Worm (Caenorhabditis elegans) whole organism, L3 larva: ENCODE results near the gene C09B8.4.

Source experiments
- ZK546.5 ChIP-seq: sonication (generic microtip); optimal IDR thresholded peaks from 2 replicates; lab custom pipeline; 2017; ENCODE audit warnings: missing biosample characterization, missing genetic modification characterization
- aly-2 ChIP-seq: fragments of 150-350 bp; optimal IDR thresholded peaks from 2 replicates; lab custom pipeline; 2014; ENCODE audit warnings: missing biosample characterization, missing genetic modification characterization
- ama-1 ChIP-seq: fragments of 150-350 bp; optimal IDR thresholded peaks from 2 replicates; lab custom pipeline; 2018
- ceh-28 ChIP-seq: fragments of 150-350 bp; optimal IDR thresholded peaks from 2 replicates; lab custom pipeline; 2014; ENCODE audit warnings: missing biosample characterization, missing genetic modification reagents, missing genetic modification characterization
- ceh-82 ChIP-seq: fragments of 150-350 bp; optimal IDR thresholded peaks from 2 replicates; lab custom pipeline; 2014; ENCODE audit warnings: missing biosample characterization, missing genetic modification characterization
- ceh-9 ChIP-seq: sonication (generic microtip); optimal IDR thresholded peaks from 2 replicates; lab custom pipeline; 2018; ENCODE audit warnings: missing biosample characterization, missing genetic modification characterization
- daf-12 ChIP-seq: fragments of 150-350 bp; optimal IDR thresholded peaks from 2 replicates; lab custom pipeline; 2014; ENCODE audit warnings: missing biosample characterization, missing genetic modification reagents, missing genetic modification characterization
- egl-27 ChIP-seq: sonication (generic microtip); optimal IDR thresholded peaks from 4 replicates; lab custom pipeline; 2017; ENCODE audit warnings: missing biosample characterization, missing genetic modification reagents, missing genetic modification characterization
- elt-1 ChIP-seq: fragments of 150-350 bp; optimal IDR thresholded peaks from 2 replicates; lab custom pipeline; 2014; ENCODE audit warnings: missing biosample characterization, missing genetic modification characterization
- elt-2 ChIP-seq: sonication (generic microtip); optimal IDR thresholded peaks from 2 replicates; lab custom pipeline; 2016; ENCODE audit warnings: missing genetic modification reagents, mild to moderate bottlenecking, missing genetic modification characterization, missing compliant biosample characterization
- eor-1 ChIP-seq, 2 experiments: fragments of 150-350 bp; optimal IDR thresholded peaks; 2 replicates each; lab custom pipeline; 2014 to 2018; ENCODE audit warnings: missing biosample characterization in 2 of 2, missing genetic modification characterization in 2 of 2
- fkh-10 ChIP-seq: sonication (generic microtip); optimal IDR thresholded peaks from 2 replicates; lab custom pipeline; 2017; ENCODE audit warnings: missing biosample characterization, missing genetic modification reagents, missing genetic modification characterization
- fkh-2 ChIP-seq: fragments of 150-350 bp; optimal IDR thresholded peaks from 2 replicates; lab custom pipeline; 2014; ENCODE audit warnings: missing biosample characterization, missing genetic modification reagents, missing genetic modification characterization
- fos-1 ChIP-seq: fragments of 150-350 bp; optimal IDR thresholded peaks from 2 replicates; lab custom pipeline; 2014; ENCODE audit warnings: missing biosample characterization, missing genetic modification characterization
- hmg-11 ChIP-seq: sonication (generic microtip); optimal IDR thresholded peaks from 2 replicates; lab custom pipeline; 2016; ENCODE audit warnings: missing genetic modification characterization, missing compliant biosample characterization
- jun-1 ChIP-seq: fragments of 150-350 bp; optimal IDR thresholded peaks from 2 replicates; lab custom pipeline; 2014; ENCODE audit warnings: missing biosample characterization, missing genetic modification reagents, missing genetic modification characterization
- lin-15B ChIP-seq: fragments of 150-350 bp; optimal IDR thresholded peaks from 2 replicates; lab custom pipeline; 2014; ENCODE audit warnings: missing biosample characterization, missing genetic modification characterization
- lin-39 ChIP-seq: fragments of 150-350 bp; optimal IDR thresholded peaks from 2 replicates; lab custom pipeline; 2018; ENCODE audit warnings: missing biosample characterization, missing genetic modification reagents, missing genetic modification characterization
- lsy-12 ChIP-seq: sonication (generic microtip); optimal IDR thresholded peaks from 2 replicates; lab custom pipeline; 2016; ENCODE audit warnings: mild to moderate bottlenecking, missing genetic modification characterization, missing compliant biosample characterization
- mdl-1 ChIP-seq: fragments of 150-350 bp; optimal IDR thresholded peaks from 2 replicates; lab custom pipeline; 2014; ENCODE audit warnings: missing biosample characterization, missing genetic modification characterization
- mml-1 ChIP-seq: fragments of 150-350 bp; sonication (generic microtip); optimal IDR thresholded peaks from 3 replicates; lab custom pipeline; 2014; ENCODE audit warnings: missing biosample characterization, missing genetic modification characterization
- nfya-1 ChIP-seq: sonication (generic microtip); optimal IDR thresholded peaks from 2 replicates; lab custom pipeline; 2017; ENCODE audit warnings: missing genetic modification characterization, mild to moderate bottlenecking, missing compliant biosample characterization, antibody characterized with exemption, moderate library complexity; ENCODE audit not compliant: insufficient read depth
- nhr-12 ChIP-seq: fragments of 150-350 bp; optimal IDR thresholded peaks from 2 replicates; lab custom pipeline; 2014; ENCODE audit warnings: missing biosample characterization, missing genetic modification characterization
- nhr-23 ChIP-seq: fragments of 150-350 bp; optimal IDR thresholded peaks from 2 replicates; lab custom pipeline; 2014; ENCODE audit warnings: missing biosample characterization, missing genetic modification reagents, missing genetic modification characterization
- nhr-237 ChIP-seq: fragments of 150-350 bp; optimal IDR thresholded peaks from 2 replicates; lab custom pipeline; 2014; ENCODE audit warnings: missing biosample characterization, missing genetic modification characterization
- nhr-25 ChIP-seq: sonication (generic microtip); optimal IDR thresholded peaks from 2 replicates; lab custom pipeline; 2017; ENCODE audit warnings: missing biosample characterization, missing genetic modification characterization
- nhr-28 ChIP-seq: fragments of 150-350 bp; optimal IDR thresholded peaks from 2 replicates; lab custom pipeline; 2014; ENCODE audit warnings: missing biosample characterization, missing genetic modification characterization
- nhr-43 ChIP-seq: sonication (generic microtip); optimal IDR thresholded peaks from 2 replicates; lab custom pipeline; 2016; ENCODE audit warnings: mild to moderate bottlenecking, missing genetic modification characterization, missing compliant biosample characterization; ENCODE audit not compliant: poor library complexity, severe bottlenecking
- nhr-67 ChIP-seq: fragments of 150-350 bp; optimal IDR thresholded peaks from 2 replicates; lab custom pipeline; 2014; ENCODE audit warnings: missing biosample characterization, missing genetic modification characterization
- nhr-77 ChIP-seq: fragments of 150-350 bp; optimal IDR thresholded peaks from 2 replicates; lab custom pipeline; 2014; ENCODE audit warnings: missing biosample characterization, missing genetic modification characterization
- pha-4 ChIP-seq: fragments of 150-350 bp; optimal IDR thresholded peaks from 2 replicates; lab custom pipeline; 2014; ENCODE audit warnings: missing biosample characterization, missing genetic modification reagents, missing genetic modification characterization
- pqm-1 ChIP-seq: fragments of 150-350 bp; optimal IDR thresholded peaks from 2 replicates; lab custom pipeline; 2017; ENCODE audit warnings: missing biosample characterization, missing genetic modification characterization, inconsistent platforms
- sea-2 ChIP-seq: fragments of 150-350 bp; sonication (generic microtip); optimal IDR thresholded peaks from 4 replicates; lab custom pipeline; 2014; ENCODE audit warnings: missing biosample characterization, missing genetic modification reagents, missing genetic modification characterization
- skn-1 ChIP-seq: fragments of 150-350 bp; optimal IDR thresholded peaks from 2 replicates; lab custom pipeline; 2014; ENCODE audit warnings: missing biosample characterization, missing genetic modification characterization
- snpc-4 ChIP-seq: fragments of 150-350 bp; optimal IDR thresholded peaks from 2 replicates; lab custom pipeline; 2014; ENCODE audit warnings: missing biosample characterization, missing genetic modification characterization
- tbx-2 ChIP-seq: sonication (generic microtip); optimal IDR thresholded peaks from 2 replicates; lab custom pipeline; 2016; ENCODE audit warnings: mild to moderate bottlenecking, missing genetic modification characterization, missing compliant biosample characterization
- unc-39 ChIP-seq: sonication (generic microtip); optimal IDR thresholded peaks from 4 replicates; lab custom pipeline; 2017; ENCODE audit warnings: missing biosample characterization, missing genetic modification characterization
- unc-62 ChIP-seq: fragments of 150-350 bp; sonication (generic microtip); optimal IDR thresholded peaks from 4 replicates; lab custom pipeline; 2014; ENCODE audit warnings: missing biosample characterization, missing genetic modification reagents, missing genetic modification characterization
- zag-1 ChIP-seq: fragments of 150-350 bp; optimal IDR thresholded peaks from 2 replicates; lab custom pipeline; 2014; ENCODE audit warnings: missing biosample characterization, missing genetic modification characterization
- ztf-11 ChIP-seq: fragments of 150-350 bp; optimal IDR thresholded peaks from 2 replicates; lab custom pipeline; 2014; ENCODE audit warnings: missing biosample characterization, missing genetic modification characterization

C09B8.4 gene

ce11 chrX:5995613-5996206, 24.0 kb downstream of the C09B8.4 start, which contains the start of gene inx-3:
inx-3 (plus strand) TSS chrX:5996156.
- TF ChIP-seq lin-39 (tag; lab: Kevin White, UChicago) (no peak), fkh-2 (tag; lab: Kevin White, UChicago) (no peak), jun-1 (tag; lab: Kevin White, UChicago) (no peak), egl-27 (tag; lab: Kevin White, UChicago) (no peak), unc-62 (GFP tag; lab: Kevin White, UChicago) (no peak), fkh-10 (GFP tag; lab: Kevin White, UChicago) (no peak)

- TF ChIP-seq nhr-77 (no peak), aly-2 (tag; lab: Kevin White, UChicago) (no peak), ceh-9 (tag; lab: Kevin White, UChicago) (no peak), ceh-82 (tag; lab: Kevin White, UChicago) (no peak), mdl-1 (tag; lab: Kevin White, UChicago) (no peak), nhr-237 (tag; lab: Kevin White, UChicago) (no peak), snpc-4 (tag; lab: Kevin White, UChicago) (no peak), pqm-1 (tag; lab: Kevin White, UChicago) (no peak), lin-39 (tag; lab: Kevin White, UChicago) (no peak)
Observed at ce11 chrX:5994004-5994403, 25.7 kb downstream of the C09B8.4 start.

- no peak for TF ChIP-seq jun-1 (tag; lab: Kevin White, UChicago)
- no peak for TF ChIP-seq daf-12 (tag; lab: Kevin White, UChicago)
- no peak for TF ChIP-seq ceh-28 (tag; lab: Kevin White, UChicago)
- no peak for TF ChIP-seq egl-27 (tag; lab: Kevin White, UChicago)
- no peak for TF ChIP-seq ceh-82 (tag; lab: Kevin White, UChicago)
- TF ChIP-seq hmg-11 = no peak
- TF ChIP-seq ZK546.5 (tag; lab: Kevin White, UChicago) = no peak
Observed at ce11 chrX:5992770-5993169, 27.0 kb downstream of the C09B8.4 start, which contains the start of gene F22F4.5. F22F4.5 (minus strand) TSS chrX:5992870.

ce11 chrX:5987910-5988309, 31.8 kb downstream of the C09B8.4 start:
- no peak for TF ChIP-seq mdl-1 (tag; lab: Kevin White, UChicago)

ce11 chrX:5985720-5986119, 34.0 kb downstream of the C09B8.4 start:
- TF ChIP-seq lin-15B = no peak
- no peak for TF ChIP-seq nhr-12
- no peak for TF ChIP-seq nhr-77
- TF ChIP-seq elt-2 = peak; percentile 69
- peak; percentile 3 for TF ChIP-seq pqm-1 (tag; lab: Kevin White, UChicago)
- TF ChIP-seq nhr-23 (tag; lab: Kevin White, UChicago) = no peak
- TF ChIP-seq sea-2 (GFP tag; lab: Kevin White, UChicago) = no peak
- no peak for TF ChIP-seq snpc-4 (tag; lab: Kevin White, UChicago)
- TF ChIP-seq nhr-25 = no peak
- TF ChIP-seq egl-27 (tag; lab: Kevin White, UChicago) = no peak
- TF ChIP-seq nhr-67 (tag; lab: Kevin White, UChicago) = no peak

- peak; percentile 74 for TF ChIP-seq nhr-23 (tag; lab: Kevin White, UChicago)
- TF ChIP-seq nhr-67 (tag; lab: Kevin White, UChicago) = no peak
- no peak for TF ChIP-seq sea-2 (GFP tag; lab: Kevin White, UChicago)
- TF ChIP-seq mdl-1 (tag; lab: Kevin White, UChicago) = peak; percentile 42
- no peak for TF ChIP-seq unc-39 (tag; lab: Kevin White, UChicago)
- TF ChIP-seq lin-15B = peak; percentile 91
- TF ChIP-seq pqm-1 (tag; lab: Kevin White, UChicago) = peak; percentile 11
- peak; percentile 81 for TF ChIP-seq unc-62 (GFP tag; lab: Kevin White, UChicago)
- no peak for TF ChIP-seq ama-1 (lab: Kevin White, UChicago)
- TF ChIP-seq ceh-9 (tag; lab: Kevin White, UChicago) = no peak
- peak; percentile 88 for TF ChIP-seq skn-1 (tag; lab: Kevin White, UChicago)
- peak; percentile 93 for TF ChIP-seq pha-4 (tag; lab: Kevin White, UChicago)
- peak; percentile 95 for TF ChIP-seq nfya-1
- TF ChIP-seq mml-1 (tag; lab: Kevin White, UChicago) = no peak
- TF ChIP-seq jun-1 (tag; lab: Kevin White, UChicago) = peak; percentile 79
- TF ChIP-seq tbx-2 (tag; lab: Kevin White, UChicago) = peak; percentile 63
- peak; percentile 60 for TF ChIP-seq ZK546.5 (tag; lab: Kevin White, UChicago)
- peak; percentile 75 for TF ChIP-seq elt-2
- peak; percentile 49 for TF ChIP-seq zag-1 (tag; lab: Kevin White, UChicago)
- no peak for TF ChIP-seq ztf-11
- TF ChIP-seq fos-1 = no peak
- no peak for TF ChIP-seq aly-2 (tag; lab: Kevin White, UChicago)
- no peak for TF ChIP-seq eor-1 (tag; optimal IDR thresholded peaks at IDR 0.05; lab: Kevin White, UChicago)
- peak; percentile 15 for TF ChIP-seq elt-1 (tag; lab: Kevin White, UChicago)
- TF ChIP-seq ceh-82 (tag; lab: Kevin White, UChicago) = peak; percentile 76
- TF ChIP-seq nhr-43 (tag; lab: Kevin White, UChicago) = no peak
- TF ChIP-seq nhr-77 = no peak
- TF ChIP-seq nhr-28 (tag; lab: Kevin White, UChicago) = no peak
- peak; percentile 67 for TF ChIP-seq lsy-12 (tag; lab: Kevin White, UChicago)
Observed at ce11 chrX:5984581-5985039, 35.1 kb downstream of the C09B8.4 start, which contains the start of gene klp-13. klp-13 (plus strand) TSS chrX:5984989.
